Worm (Caenorhabditis elegans) whole organism, L1 larva: ENCODE results near the gene ZK688.1.

Experiments
- C04F5.9 ChIP-seq: sonication (generic microtip); optimal IDR thresholded peaks from 2 replicates; lab custom pipeline; 2016; ENCODE audit warnings: missing genetic modification characterization, missing compliant biosample characterization
- C16A3.4 ChIP-seq: fragments of 150-350 bp; optimal IDR thresholded peaks from 2 replicates; lab custom pipeline; 2014; ENCODE audit warnings: missing biosample characterization, missing genetic modification characterization
- C34B4.2 ChIP-seq: sonication (generic microtip); optimal IDR thresholded peaks from 2 replicates; lab custom pipeline; 2017; ENCODE audit warnings: mild to moderate bottlenecking, missing genetic modification characterization, missing compliant biosample characterization
- F16B12.6 ChIP-seq: fragments of 150-350 bp; optimal IDR thresholded peaks from 2 replicates; lab custom pipeline; 2014; ENCODE audit warnings: missing biosample characterization, missing genetic modification characterization
- ama-1 ChIP-seq: fragments of 150-350 bp; optimal IDR thresholded peaks from 2 replicates; lab custom pipeline; 2014
- blmp-1 ChIP-seq: fragments of 150-350 bp; optimal IDR thresholded peaks from 2 replicates; lab custom pipeline; 2014; ENCODE audit warnings: missing biosample characterization, missing genetic modification characterization
- ceh-82 ChIP-seq, 3 experiments: fragments of 150-350 bp in 1 of 3; sonication (generic microtip) in 2 of 3; optimal IDR thresholded peaks; 2 replicates each; lab custom pipeline; 2014 to 2017; ENCODE audit warnings: missing biosample characterization in 3 of 3, missing genetic modification characterization in 3 of 3
- dpl-1 ChIP-seq, 3 experiments: fragments of 150-350 bp in 2 of 3; sonication (generic microtip) in 1 of 3; optimal IDR thresholded peaks; 2 replicates each; lab custom pipeline; 2014 to 2017; ENCODE audit warnings: missing biosample characterization in 3 of 3, missing genetic modification characterization in 3 of 3, missing genetic modification reagents in 3 of 3
- efl-1 ChIP-seq, 4 experiments: fragments of 150-350 bp; optimal IDR thresholded peaks in 3 of 4; peaks in 1 of 4; 1 replicate in 1 of 4; 2 replicates in 3 of 4; lab custom pipeline; 2014; ENCODE audit warnings: missing biosample characterization in 2 of 4, missing genetic modification characterization in 2 of 4, missing genetic modification reagents in 2 of 4
- fkh-10 ChIP-seq: sonication (generic microtip); optimal IDR thresholded peaks from 2 replicates; lab custom pipeline; 2017; ENCODE audit warnings: missing biosample characterization, missing genetic modification reagents, missing genetic modification characterization
- fkh-8 ChIP-seq: sonication (generic microtip); optimal IDR thresholded peaks from 2 replicates; lab custom pipeline; 2016; ENCODE audit warnings: mild to moderate bottlenecking, missing genetic modification characterization, missing compliant biosample characterization
- fos-1 ChIP-seq: fragments of 150-350 bp; optimal IDR thresholded peaks from 2 replicates; lab custom pipeline; 2014; ENCODE audit warnings: missing biosample characterization, missing genetic modification characterization
- isw-1 ChIP-seq: fragments of 200-800 bp; sonication (Bioruptor generic); IDR thresholded peaks from 2 replicates; pipeline ENCODE4 v1.3.6; 2022; ENCODE audit warnings: missing genetic modification characterization, missing compliant biosample characterization
- jun-1 ChIP-seq: fragments of 150-350 bp; optimal IDR thresholded peaks from 2 replicates; lab custom pipeline; 2014; ENCODE audit warnings: missing biosample characterization, missing genetic modification reagents, missing genetic modification characterization
- lin-14 ChIP-seq: fragments of 200-800 bp; sonication (Bioruptor generic); optimal IDR thresholded peaks from 2 replicates; lab custom pipeline; 2018; ENCODE audit warnings: mild to moderate bottlenecking, missing genetic modification characterization, moderate library complexity, missing compliant biosample characterization
- lin-15B ChIP-seq: fragments of 150-350 bp; sonication (generic microtip); optimal IDR thresholded peaks from 3 replicates; lab custom pipeline; 2014; ENCODE audit warnings: missing biosample characterization, missing genetic modification characterization
- lin-35 ChIP-seq, 2 experiments: fragments of 150-350 bp; optimal IDR thresholded peaks; 2 replicates each; lab custom pipeline; 2014; ENCODE audit warnings: missing biosample characterization in 2 of 2, missing genetic modification characterization in 2 of 2, missing genetic modification reagents in 2 of 2
- lir-3 ChIP-seq: sonication (generic microtip); optimal IDR thresholded peaks from 2 replicates; lab custom pipeline; 2016; ENCODE audit warnings: mild to moderate bottlenecking, missing genetic modification characterization, moderate library complexity, missing compliant biosample characterization; ENCODE audit not compliant: poor library complexity
- lsy-2 ChIP-seq, 2 experiments: fragments of 150-350 bp; optimal IDR thresholded peaks; 2 replicates each; lab custom pipeline; 2014; ENCODE audit warnings: missing biosample characterization in 2 of 2, missing genetic modification characterization in 2 of 2
- mdl-1 ChIP-seq, 2 experiments: fragments of 150-350 bp; optimal IDR thresholded peaks; 2 replicates each; lab custom pipeline; 2014 to 2017; ENCODE audit warnings: missing biosample characterization in 2 of 2, missing genetic modification characterization in 2 of 2, inconsistent platforms in 1 of 2
- mep-1 ChIP-seq: fragments of 150-350 bp; optimal IDR thresholded peaks from 2 replicates; lab custom pipeline; 2014; ENCODE audit warnings: missing biosample characterization, missing genetic modification characterization
- nhr-11 ChIP-seq: fragments of 150-350 bp; optimal IDR thresholded peaks from 2 replicates; lab custom pipeline; 2014; ENCODE audit warnings: missing biosample characterization, missing genetic modification characterization
- nhr-20 ChIP-seq: sonication (generic microtip); optimal IDR thresholded peaks from 2 replicates; lab custom pipeline; 2016; ENCODE audit warnings: mild to moderate bottlenecking, missing genetic modification characterization, missing compliant biosample characterization
- nhr-28 ChIP-seq: fragments of 150-350 bp; optimal IDR thresholded peaks from 2 replicates; lab custom pipeline; 2014; ENCODE audit warnings: missing biosample characterization, missing genetic modification characterization
- nhr-47 ChIP-seq: sonication (generic microtip); optimal IDR thresholded peaks from 2 replicates; lab custom pipeline; 2016; ENCODE audit warnings: mild to moderate bottlenecking, missing genetic modification characterization, moderate library complexity, missing compliant biosample characterization
- nhr-71 ChIP-seq: sonication (generic microtip); optimal IDR thresholded peaks from 2 replicates; lab custom pipeline; 2016; ENCODE audit warnings: mild to moderate bottlenecking, missing genetic modification characterization, moderate library complexity, missing compliant biosample characterization
- nhr-77 ChIP-seq: fragments of 150-350 bp; optimal IDR thresholded peaks from 2 replicates; lab custom pipeline; 2014; ENCODE audit warnings: missing biosample characterization, missing genetic modification characterization
- nhr-84 ChIP-seq: sonication (generic microtip); optimal IDR thresholded peaks from 2 replicates; lab custom pipeline; 2017; ENCODE audit warnings: missing biosample characterization, missing genetic modification characterization
- nhr-85 ChIP-seq: sonication (generic microtip); peaks from one replicate; lab custom pipeline; 2016; ENCODE audit warnings: missing genetic modification characterization, inconsistent platforms, missing compliant biosample characterization
- rnt-1 ChIP-seq: sonication (generic microtip); optimal IDR thresholded peaks from 2 replicates; lab custom pipeline; 2016; ENCODE audit warnings: mild to moderate bottlenecking, missing genetic modification characterization, moderate library complexity, missing compliant biosample characterization
- skn-1 ChIP-seq: fragments of 150-350 bp; optimal IDR thresholded peaks from 2 replicates; lab custom pipeline; 2014; ENCODE audit warnings: missing biosample characterization, missing genetic modification characterization
- sup-37 ChIP-seq: fragments of 200-800 bp; sonication (Bioruptor generic); optimal IDR thresholded peaks from 2 replicates; lab custom pipeline; 2018; ENCODE audit warnings: mild to moderate bottlenecking, missing genetic modification characterization, missing compliant biosample characterization
- swsn-7 ChIP-seq: sonication (generic microtip); optimal IDR thresholded peaks from 2 replicates; lab custom pipeline; 2016; ENCODE audit warnings: missing genetic modification characterization, missing compliant biosample characterization
- tlp-1 ChIP-seq: fragments of 150-350 bp; optimal IDR thresholded peaks from 2 replicates; lab custom pipeline; 2014; ENCODE audit warnings: missing biosample characterization, missing genetic modification characterization
- unc-130 ChIP-seq: fragments of 150-350 bp; optimal IDR thresholded peaks from 2 replicates; lab custom pipeline; 2017; ENCODE audit warnings: missing biosample characterization, missing genetic modification characterization, inconsistent platforms
- unc-62 ChIP-seq: fragments of 150-350 bp; optimal IDR thresholded peaks from 2 replicates; lab custom pipeline; 2014; ENCODE audit warnings: missing biosample characterization, missing genetic modification reagents, missing genetic modification characterization
- unc-86 ChIP-seq: sonication (generic microtip); optimal IDR thresholded peaks from 2 replicates; lab custom pipeline; 2016; ENCODE audit warnings: missing genetic modification characterization, missing compliant biosample characterization
- unc-98 ChIP-seq: fragments of 200-800 bp; sonication (Bioruptor generic); IDR thresholded peaks from 2 replicates; pipeline ENCODE4 v1.3.6; 2022; ENCODE audit warnings: missing genetic modification characterization, missing compliant biosample characterization
- vab-15 ChIP-seq: sonication (generic microtip); optimal IDR thresholded peaks from 2 replicates; lab custom pipeline; 2017; ENCODE audit warnings: missing genotype, mild to moderate bottlenecking, missing genetic modification characterization, missing compliant biosample characterization
- xbp-1 ChIP-seq: sonication (generic microtip); optimal IDR thresholded peaks from 2 replicates; lab custom pipeline; 2016; ENCODE audit warnings: missing genetic modification characterization, missing compliant biosample characterization

The ZK688.1 gene

DNA sequence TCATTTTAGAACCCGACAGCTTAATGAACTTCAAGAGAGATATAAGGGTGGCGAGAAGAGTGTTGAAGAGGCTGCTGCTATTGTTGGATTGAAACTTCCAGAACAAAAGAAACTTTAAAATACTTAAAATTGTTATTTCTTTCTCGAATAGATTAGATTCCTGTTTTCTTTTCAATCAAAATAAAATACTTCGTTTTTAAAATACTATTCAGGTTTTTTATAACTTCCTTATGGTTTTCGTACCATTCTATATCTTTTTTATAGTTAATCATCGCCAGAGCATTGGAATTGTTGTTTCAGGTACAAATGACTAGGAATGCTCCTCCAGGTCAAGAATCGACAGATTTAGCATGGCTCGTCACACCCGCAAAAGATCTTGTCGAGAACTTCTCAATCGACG lies 32.1 kb downstream of the ZK688.1 start, which contains the start of gene kle-2:
Gene kle-2 (plus strand): TSS at position 301 of the 400 bp plus-strand sequence.
- TF ChIP-seq vab-15 (tag; lab: Kevin White, UChicago) (no peak), nhr-28 (no peak), C16A3.4 (no peak), unc-130 (no peak), nhr-11 (tag; lab: Kevin White, UChicago) (no peak), C34B4.2 (tag; lab: Kevin White, UChicago) (no peak), nhr-71 (no peak), tlp-1 (no peak), unc-98 (no peak), unc-86 (tag; lab: Kevin White, UChicago) (no peak), nhr-85 (no peak), ceh-82 (tag; optimal IDR thresholded peaks at IDR 0.05; lab: Kevin White, UChicago) (no peak), unc-62 (GFP tag; lab: Kevin White, UChicago) (no peak), fos-1 (tag; lab: Kevin White, UChicago) (no peak)

DNA sequence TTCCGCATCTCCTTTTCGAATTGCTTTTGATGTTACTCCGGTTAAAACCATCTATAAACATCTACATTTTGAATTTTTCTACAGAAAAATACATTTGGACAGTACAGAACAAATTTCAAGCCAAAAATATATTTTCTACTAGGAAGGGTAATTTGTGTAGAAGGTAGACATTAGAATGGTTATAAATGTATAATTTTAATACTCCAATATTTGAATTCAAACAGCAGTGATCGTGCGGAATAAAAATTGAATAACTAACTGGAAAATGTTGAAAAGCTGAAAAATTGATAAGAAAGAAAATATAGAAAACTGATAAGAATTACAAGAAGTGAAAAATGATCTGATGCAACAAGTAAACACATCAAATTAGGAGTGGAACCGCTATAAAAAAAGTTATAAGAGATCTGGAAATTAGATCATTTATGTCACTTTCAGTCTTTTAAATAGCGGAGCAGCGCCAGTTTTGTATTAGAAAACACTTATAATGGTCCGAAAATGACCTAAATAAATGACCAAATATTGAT lies 37.7 kb downstream of the ZK688.1 start, which contains the start of gene gsto-1:
Gene gsto-1 (minus strand): TSS at position 51 of the 524 bp plus-strand sequence.
- TF ChIP-seq C04F5.9 = no peak
- no peak for TF ChIP-seq lir-3 (tag; lab: Kevin White, UChicago)
- TF ChIP-seq skn-1 = no peak

DNA sequence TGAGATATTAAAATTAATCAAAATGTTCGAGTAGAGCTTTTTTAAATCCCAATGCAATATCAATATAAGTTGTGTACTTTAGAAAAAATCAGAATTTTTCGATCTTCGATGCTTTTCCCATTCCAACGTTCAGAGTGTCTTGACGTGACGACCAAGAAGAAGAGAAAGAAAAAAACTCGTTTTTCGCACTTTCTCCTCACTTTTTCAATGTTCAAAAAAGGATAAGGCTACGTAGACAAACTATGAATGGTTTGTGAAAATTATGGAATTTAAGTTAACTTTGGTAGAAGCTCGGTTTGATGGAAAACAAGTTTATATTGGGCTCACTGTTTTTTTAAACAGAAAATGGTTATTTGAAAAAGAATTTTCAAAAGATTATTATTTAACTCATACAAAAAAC lies 38.3 kb downstream of the ZK688.1 start:
- TF ChIP-seq blmp-1 (tag; lab: Kevin White, UChicago) (peak; percentile 54), efl-1 (optimal IDR thresholded peaks at IDR 0.05; lab: Kevin White, UChicago) (no peak), efl-1 (GFP tag; optimal IDR thresholded peaks at IDR 0.05 in 1 of 2; lab: Kevin White, UChicago) (peak in 1 of 2 experiments; percentile 56), nhr-84 (tag; lab: Kevin White, UChicago) (no peak)

DNA sequence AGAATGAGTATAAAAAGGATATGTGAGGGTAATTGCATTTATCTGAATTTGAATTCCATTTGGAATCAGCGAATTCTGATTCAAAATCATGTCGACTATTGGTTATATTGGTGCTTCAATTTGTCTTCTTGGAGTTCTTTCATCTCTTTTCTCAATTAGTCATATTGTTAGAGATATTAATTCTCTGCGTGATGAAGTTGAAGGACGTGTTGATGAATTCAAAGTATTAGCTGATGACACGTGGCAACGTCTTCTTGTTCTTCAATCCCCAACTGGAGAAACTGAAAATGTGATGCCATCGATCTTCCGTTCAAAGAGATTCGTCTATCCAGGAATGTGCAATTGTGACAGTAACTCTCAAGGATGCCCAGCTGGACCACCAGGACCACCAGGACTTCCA lies 39.4 kb downstream of the ZK688.1 start, which contains the start of gene col-90:
Gene col-90 (plus strand): TSS at position 37 of the 400 bp plus-strand sequence.
- TF ChIP-seq fkh-10 (GFP tag; lab: Kevin White, UChicago) = no peak
- peak; percentile 6 for TF ChIP-seq blmp-1 (tag; lab: Kevin White, UChicago)
- peak; percentile 70 for TF ChIP-seq ama-1 (lab: Kevin White, UChicago)

DNA sequence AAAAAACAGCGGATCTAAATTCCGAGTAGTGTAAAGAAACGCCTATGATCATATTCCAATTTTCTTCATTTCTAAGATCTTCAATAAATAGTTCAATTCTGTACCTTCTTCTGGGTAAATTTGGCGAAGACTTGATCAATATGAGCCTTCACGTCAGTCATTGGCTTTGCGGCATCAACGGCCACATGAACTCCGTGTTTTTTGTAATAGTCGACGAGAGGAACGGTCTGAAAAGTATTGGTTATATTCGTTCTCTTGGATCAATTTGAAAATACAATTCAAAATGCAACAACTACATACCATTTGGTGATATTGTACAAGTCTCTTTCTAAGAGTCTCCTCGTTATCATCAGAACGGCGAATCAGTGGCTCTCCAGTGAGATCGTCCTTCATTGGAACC lies 41.1 kb downstream of the ZK688.1 start:
- TF ChIP-seq lin-14 (GFP tag; lab: Kevin White, UChicago) = no peak
- no peak for TF ChIP-seq nhr-47 (tag; lab: Kevin White, UChicago)
- TF ChIP-seq mep-1 (tag; lab: Kevin White, UChicago) = no peak
- TF ChIP-seq efl-1 (optimal IDR thresholded peaks at IDR 0.05; lab: Kevin White, UChicago) = no peak
- TF ChIP-seq efl-1 (GFP tag; optimal IDR thresholded peaks at IDR 0.05 in 1 of 2; lab: Kevin White, UChicago) = peak in 1 of 2 experiments; percentile 58
- no peak for TF ChIP-seq vab-15 (tag; lab: Kevin White, UChicago)
- TF ChIP-seq sup-37 (GFP tag; lab: Kevin White, UChicago) = no peak
- no peak for TF ChIP-seq F16B12.6 (tag; lab: Kevin White, UChicago)

DNA sequence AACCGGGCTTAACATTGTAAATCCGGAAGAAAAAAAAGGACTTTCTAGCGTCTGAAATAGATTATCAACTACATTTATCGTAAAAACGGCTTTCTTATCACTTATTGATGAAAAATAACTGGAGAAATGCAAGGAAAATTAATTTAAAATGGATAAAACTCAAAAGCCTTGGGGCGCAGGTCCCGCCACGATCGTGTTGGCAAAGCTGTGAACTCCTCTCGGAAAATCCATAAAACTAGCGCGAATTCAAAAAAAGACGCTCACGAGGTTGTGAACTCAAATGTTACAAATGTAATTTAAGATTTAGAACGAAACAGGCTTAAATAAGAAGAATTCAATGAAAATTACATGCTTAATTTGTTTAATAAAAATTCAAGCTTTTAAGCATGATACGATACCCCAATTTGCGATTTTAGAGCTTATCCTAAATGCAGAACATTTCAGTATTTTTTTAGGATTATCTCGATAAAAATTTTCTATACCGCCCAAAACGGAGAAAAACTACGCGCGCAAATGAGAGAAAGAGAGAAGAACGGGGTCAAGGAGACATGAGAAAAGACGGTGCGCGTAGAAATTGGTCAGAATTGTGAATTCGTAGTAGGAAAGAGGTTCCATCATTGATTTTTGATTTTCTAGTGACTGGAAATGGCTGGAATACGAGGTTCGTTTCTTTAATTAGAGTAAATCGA lies 42.9 kb downstream of the ZK688.1 start, which contains the start of gene C29E4.15:
Gene C29E4.15 (plus strand): TSS at position 547 of the 689 bp plus-strand sequence.
- TF ChIP-seq mdl-1 (tag; optimal IDR thresholded peaks at IDR 0.05; lab: Kevin White, UChicago) (peak in 1 of 2 experiments; percentile 24), rnt-1 (tag; lab: Kevin White, UChicago) (peak; percentile 68), jun-1 (tag; lab: Kevin White, UChicago) (no peak), nhr-47 (tag; lab: Kevin White, UChicago) (peak; percentile 58), F16B12.6 (tag; lab: Kevin White, UChicago) (peak; percentile 30), lin-35 (GFP tag; optimal IDR thresholded peaks at IDR 0.05; lab: Kevin White, UChicago) (peak; percentile 74 to 91), lsy-2 (tag; optimal IDR thresholded peaks at IDR 0.05; lab: Kevin White, UChicago) (peak; percentile 53 to 73), xbp-1 (tag; lab: Kevin White, UChicago) (peak; percentile 37), nhr-85 (no peak), dpl-1 (GFP tag; optimal IDR thresholded peaks at IDR 0.05; lab: Kevin White, UChicago) (peak; percentile 79 to 92 (median 84)), efl-1 (optimal IDR thresholded peaks at IDR 0.05; lab: Kevin White, UChicago) (peak; percentile 92), efl-1 (GFP tag; optimal IDR thresholded peaks at IDR 0.05 in 1 of 2; lab: Kevin White, UChicago) (peak; percentile 90 to 98), nhr-77 (no peak), unc-86 (tag; lab: Kevin White, UChicago) (peak; percentile 40), fkh-8 (tag; lab: Kevin White, UChicago) (peak; percentile 29), ceh-82 (tag; optimal IDR thresholded peaks at IDR 0.05; lab: Kevin White, UChicago) (peak in 1 of 3 experiments; percentile 43), isw-1 (GFP tag; lab: Robert Waterston, UW) (peak; percentile 33; the same call in 1 of the 2 replicates), swsn-7 (peak; percentile 47), lin-15B (peak; percentile 17), nhr-71 (peak; percentile 70), blmp-1 (tag; lab: Kevin White, UChicago) (peak; percentile 64), sup-37 (GFP tag; lab: Kevin White, UChicago) (no peak), nhr-20 (tag; lab: Kevin White, UChicago) (peak; percentile 48)
